Fruit fly (Drosophila melanogaster) whole organism, pupa: ENCODE data around the gene TTLL15.

Experiments
- CG10348 ChIP-seq: fragments of 200-800 bp; sonication (Bioruptor generic); IDR thresholded peaks from 2 replicates; pipeline ENCODE4 v1.3.6; 2022; ENCODE audit warnings: missing biosample characterization, missing genetic modification characterization
- CG34367 ChIP-seq: fragments of 200-800 bp; sonication (Bioruptor generic); optimal IDR thresholded peaks from 2 replicates; lab custom pipeline; 2018; ENCODE audit warnings: missing biosample characterization, mild to moderate bottlenecking, missing genetic modification characterization
- CG9948 ChIP-seq: fragments of 200-800 bp; sonication (Bioruptor generic); optimal IDR thresholded peaks from 2 replicates; lab custom pipeline; 2018; ENCODE audit warnings: missing biosample characterization, mild to moderate bottlenecking, missing genetic modification characterization, moderate library complexity
- D1 ChIP-seq: fragments of 200-800 bp; sonication (Bioruptor generic); optimal IDR thresholded peaks from 2 replicates; lab custom pipeline; 2018; ENCODE audit warnings: missing biosample characterization, mild to moderate bottlenecking, missing genetic modification characterization, moderate library complexity
- Ets98B ChIP-seq: fragments of 200-800 bp; sonication (Bioruptor generic); IDR thresholded peaks from 2 replicates; pipeline ENCODE4 v1.3.6; 2022; ENCODE audit warnings: missing biosample characterization, missing genetic modification characterization

DNA sequence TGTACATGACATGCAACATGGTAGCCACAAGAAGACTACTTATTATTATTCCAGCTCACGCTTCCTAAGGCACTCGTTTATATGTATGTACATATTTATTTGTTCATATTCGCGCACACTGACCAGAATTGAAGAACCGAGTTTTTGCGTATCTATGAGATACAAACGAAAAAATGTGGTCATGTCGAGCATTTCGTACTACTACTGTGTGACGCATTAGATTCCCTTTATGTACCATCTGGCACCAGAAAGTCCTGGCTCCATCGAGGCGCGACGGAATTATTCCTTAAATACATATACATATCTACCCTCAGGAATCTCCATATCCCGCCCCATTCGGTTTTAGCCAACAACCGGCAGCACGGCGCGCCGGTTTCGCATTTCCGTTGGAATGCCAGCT lies 35.5 kb downstream of the TTLL15 start:
- no peak for TF ChIP-seq CG34367 (tag; lab: Kevin White, UChicago)
- no peak for TF ChIP-seq CG9948 (tag; lab: Kevin White, UChicago)
- no peak for TF ChIP-seq D1
- no peak for TF ChIP-seq CG10348
- TF ChIP-seq Ets98B (GFP tag; lab: Robert Waterston, UW), result no peak
